Worm (Caenorhabditis elegans) whole organism, midembryonic: Measurements from ENCODE around the gene serp-1.2.

Source experiments
- cog-1 ChIP-seq: sonication (generic microtip); optimal IDR thresholded peaks from 2 replicates; lab custom pipeline; 2016; ENCODE audit warnings: missing genetic modification characterization, missing compliant biosample characterization
- ztf-23 ChIP-seq: fragments of 200-800 bp; sonication (Bioruptor generic); IDR thresholded peaks from 2 replicates; pipeline ENCODE4 v1.3.6; 2022; ENCODE audit warnings: missing genetic modification reagents, missing genetic modification characterization, missing compliant biosample characterization

ce11 chrIV:8266024-8266949 is 40.8 kb downstream of the serp-1.2 start:
- TF ChIP-seq cog-1 (tag; lab: Kevin White, UChicago) (no peak), ztf-23 (no peak)
